Worm (Caenorhabditis elegans) whole organism, late embryonic: ENCODE results near the gene Y46G5A.15.

Experiments
- C08G9.2 ChIP-seq: sonication (generic microtip); optimal IDR thresholded peaks from 2 replicates; lab custom pipeline; 2016; ENCODE audit warnings: mild to moderate bottlenecking, missing genetic modification characterization, moderate library complexity, missing compliant biosample characterization
- C38D4.7 ChIP-seq: fragments of 200-800 bp; sonication (Bioruptor generic); optimal IDR thresholded peaks from 2 replicates; lab custom pipeline; 2018; ENCODE audit warnings: mild to moderate bottlenecking, missing genetic modification characterization, moderate library complexity, missing compliant biosample characterization
- F13H6.1 ChIP-seq: sonication (generic microtip); optimal IDR thresholded peaks from 2 replicates; lab custom pipeline; 2016; ENCODE audit warnings: missing genetic modification characterization, missing compliant biosample characterization
- T23F11.4 ChIP-seq: fragments of 200-800 bp; sonication (Bioruptor generic); optimal IDR thresholded peaks from 2 replicates; lab custom pipeline; 2018; ENCODE audit warnings: mild to moderate bottlenecking, missing genetic modification characterization, missing compliant biosample characterization
- ahr-1 ChIP-seq: sonication (generic microtip); optimal IDR thresholded peaks from 2 replicates; lab custom pipeline; 2016; ENCODE audit warnings: missing genetic modification characterization, missing compliant biosample characterization
- ama-1 ChIP-seq: fragments of 150-350 bp; optimal IDR thresholded peaks from 2 replicates; lab custom pipeline; 2014
- ceh-19 ChIP-seq: fragments of 200-800 bp; sonication (Bioruptor generic); optimal IDR thresholded peaks from 2 replicates; lab custom pipeline; 2018; ENCODE audit warnings: mild to moderate bottlenecking, missing genetic modification characterization, missing compliant biosample characterization
- ceh-22 ChIP-seq: sonication (generic microtip); optimal IDR thresholded peaks from 2 replicates; lab custom pipeline; 2017; ENCODE audit warnings: missing biosample characterization, missing genetic modification characterization
- ceh-48 ChIP-seq: sonication (generic microtip); optimal IDR thresholded peaks from 2 replicates; lab custom pipeline; 2016; ENCODE audit warnings: missing genetic modification characterization, inconsistent platforms, missing compliant biosample characterization
- ceh-9 ChIP-seq: sonication (generic microtip); optimal IDR thresholded peaks from 2 replicates; lab custom pipeline; 2016; ENCODE audit warnings: mild to moderate bottlenecking, missing genetic modification characterization, inconsistent platforms, missing compliant biosample characterization
- che-1 ChIP-seq: sonication (generic microtip); optimal IDR thresholded peaks from 2 replicates; lab custom pipeline; 2016; ENCODE audit warnings: mild to moderate bottlenecking, missing genetic modification characterization, missing compliant biosample characterization
- dmd-4 ChIP-seq: sonication (generic microtip); optimal IDR thresholded peaks from 2 replicates; lab custom pipeline; 2016; ENCODE audit warnings: borderline replicate concordance, missing genetic modification characterization, missing compliant biosample characterization
- elt-2 ChIP-seq: sonication (generic microtip); optimal IDR thresholded peaks from 2 replicates; lab custom pipeline; 2016; ENCODE audit warnings: missing genetic modification reagents, missing genetic modification characterization, missing compliant biosample characterization
- elt-4 ChIP-seq: sonication (generic microtip); optimal IDR thresholded peaks from 2 replicates; lab custom pipeline; 2016; ENCODE audit warnings: missing genetic modification characterization, missing compliant biosample characterization
- eyg-1 ChIP-seq: sonication (generic microtip); optimal IDR thresholded peaks from 2 replicates; lab custom pipeline; 2016; ENCODE audit warnings: missing genotype, missing genetic modification characterization, missing compliant biosample characterization
- fax-1 ChIP-seq: sonication (generic microtip); optimal IDR thresholded peaks from 2 replicates; lab custom pipeline; 2016; ENCODE audit warnings: missing genotype, missing genetic modification characterization, missing compliant biosample characterization
- fkh-6 ChIP-seq: sonication (generic microtip); optimal IDR thresholded peaks from 2 replicates; lab custom pipeline; 2016; ENCODE audit warnings: missing genetic modification characterization, missing compliant biosample characterization
- gmeb-2 ChIP-seq: sonication (generic microtip); optimal IDR thresholded peaks from 2 replicates; lab custom pipeline; 2016; ENCODE audit warnings: missing genetic modification characterization, inconsistent platforms, missing compliant biosample characterization
- hlh-13 ChIP-seq: fragments of 200-800 bp; sonication (Bioruptor generic); optimal IDR thresholded peaks from 2 replicates; lab custom pipeline; 2018; ENCODE audit warnings: mild to moderate bottlenecking, missing genetic modification characterization, missing compliant biosample characterization
- hlh-6 ChIP-seq: sonication (generic microtip); optimal IDR thresholded peaks from 2 replicates; lab custom pipeline; 2016; ENCODE audit warnings: missing genotype, missing genetic modification characterization, missing compliant biosample characterization
- hlh-8 ChIP-seq: sonication (generic microtip); optimal IDR thresholded peaks from 2 replicates; lab custom pipeline; 2016; ENCODE audit warnings: missing genotype, missing genetic modification characterization, missing compliant biosample characterization
- lim-6 ChIP-seq: sonication (generic microtip); optimal IDR thresholded peaks from 2 replicates; lab custom pipeline; 2016; ENCODE audit warnings: missing genetic modification characterization, missing compliant biosample characterization
- madf-2 ChIP-seq: sonication (generic microtip); optimal IDR thresholded peaks from 2 replicates; lab custom pipeline; 2017; ENCODE audit warnings: missing genetic modification characterization, missing compliant biosample characterization
- nhr-11 ChIP-seq: fragments of 150-350 bp; optimal IDR thresholded peaks from 2 replicates; lab custom pipeline; 2014; ENCODE audit warnings: missing biosample characterization, missing genetic modification characterization
- nhr-232 ChIP-seq: sonication (generic microtip); optimal IDR thresholded peaks from 2 replicates; lab custom pipeline; 2016; ENCODE audit warnings: missing genetic modification characterization, missing compliant biosample characterization
- npax-4 ChIP-seq: sonication (generic microtip); optimal IDR thresholded peaks from 2 replicates; lab custom pipeline; 2016; ENCODE audit warnings: missing genetic modification characterization, missing compliant biosample characterization
- odd-2 ChIP-seq: sonication (generic microtip); optimal IDR thresholded peaks from 2 replicates; lab custom pipeline; 2017; ENCODE audit warnings: antibody characterized with exemption, mild to moderate bottlenecking, missing genetic modification characterization, missing compliant biosample characterization
- pqm-1 ChIP-seq: sonication (generic microtip); optimal IDR thresholded peaks from 2 replicates; lab custom pipeline; 2016; ENCODE audit warnings: missing genetic modification characterization, missing compliant biosample characterization
- pros-1 ChIP-seq: fragments of 150-350 bp; optimal IDR thresholded peaks from 2 replicates; lab custom pipeline; 2014; ENCODE audit warnings: missing biosample characterization, missing genetic modification reagents, missing genetic modification characterization
- rnt-1 ChIP-seq: sonication (generic microtip); optimal IDR thresholded peaks from 2 replicates; lab custom pipeline; 2016; ENCODE audit warnings: missing genetic modification characterization, missing compliant biosample characterization
- sdc-2 ChIP-seq: sonication (generic microtip); optimal IDR thresholded peaks from 2 replicates; lab custom pipeline; 2016; ENCODE audit warnings: missing genotype, missing genetic modification characterization, missing compliant biosample characterization
- sox-4 ChIP-seq: sonication (generic microtip); optimal IDR thresholded peaks from 2 replicates; lab custom pipeline; 2017; ENCODE audit warnings: mild to moderate bottlenecking, missing genetic modification characterization, inconsistent platforms, missing compliant biosample characterization
- syd-9 ChIP-seq: sonication (generic microtip); optimal IDR thresholded peaks from 2 replicates; lab custom pipeline; 2016; ENCODE audit warnings: mild to moderate bottlenecking, missing genetic modification characterization, moderate library complexity, missing compliant biosample characterization
- tbx-2 ChIP-seq: sonication (generic microtip); optimal IDR thresholded peaks from 2 replicates; lab custom pipeline; 2016; ENCODE audit warnings: missing genetic modification characterization, missing compliant biosample characterization
- tbx-7 ChIP-seq: sonication (generic microtip); optimal IDR thresholded peaks from 2 replicates; lab custom pipeline; 2016; ENCODE audit warnings: missing genotype, missing genetic modification characterization, missing compliant biosample characterization
- ttx-3 ChIP-seq: sonication (generic microtip); optimal IDR thresholded peaks from 2 replicates; lab custom pipeline; 2016; ENCODE audit warnings: missing genetic modification reagents, missing genetic modification characterization, missing compliant biosample characterization
- unc-3 ChIP-seq, 2 experiments: fragments of 200-800 bp in 1 of 2; sonication (Bioruptor generic) in 1 of 2; sonication (generic microtip) in 1 of 2; conservative IDR thresholded peaks in 1 of 2; optimal IDR thresholded peaks in 1 of 2; 2 replicates each; pipeline versions ENCODE4 v1.3.6 to Lab custom; 2016 to 2022; ENCODE audit warnings: missing compliant biosample characterization in 2 of 2, missing genetic modification characterization in 2 of 2, missing genetic modification reagents in 1 of 2
- unc-42 ChIP-seq: sonication (generic microtip); optimal IDR thresholded peaks from 2 replicates; lab custom pipeline; 2016; ENCODE audit warnings: missing genotype, missing genetic modification characterization, missing compliant biosample characterization
- unc-55 ChIP-seq: sonication (generic microtip); optimal IDR thresholded peaks from 2 replicates; lab custom pipeline; 2017; ENCODE audit warnings: missing biosample characterization, missing genetic modification reagents, missing genetic modification characterization
- zip-5 ChIP-seq: sonication (generic microtip); optimal IDR thresholded peaks from 2 replicates; lab custom pipeline; 2016; ENCODE audit warnings: missing genetic modification characterization, missing compliant biosample characterization

Y46G5A.15 gene

ce11 chrII:12816412-12817146, 31.4 kb upstream of the Y46G5A.15 start, which contains the start of gene acl-7:
Gene acl-7 (minus strand): TSS chrII:12816462.
- TF ChIP-seq unc-3 (GFP tag; conservative IDR thresholded peaks at IDR 0.05; lab: Robert Waterston, UW): no peak
- TF ChIP-seq unc-3 (tag; optimal IDR thresholded peaks at IDR 0.05; lab: Kevin White, UChicago): no peak
- peak; percentile 44 for TF ChIP-seq elt-2 (tag; lab: Kevin White, UChicago)

ce11 chrII:12813253-12813652, 28.0 kb upstream of the Y46G5A.15 start:
- TF ChIP-seq tbx-2 (tag; lab: Kevin White, UChicago): no peak
- TF ChIP-seq hlh-13: no peak
- no peak for TF ChIP-seq fkh-6 (tag; lab: Kevin White, UChicago)
- TF ChIP-seq syd-9 (tag; lab: Kevin White, UChicago): no peak
- TF ChIP-seq dmd-4: no peak
- no peak for TF ChIP-seq unc-42
- TF ChIP-seq elt-2 (tag; lab: Kevin White, UChicago): no peak
- TF ChIP-seq ceh-48 (tag; lab: Kevin White, UChicago): no peak
- TF ChIP-seq unc-55 (GFP tag; lab: Kevin White, UChicago): no peak
- no peak for TF ChIP-seq sox-4 (tag; lab: Kevin White, UChicago)
- TF ChIP-seq elt-4 (tag; lab: Kevin White, UChicago): no peak
- TF ChIP-seq npax-4: no peak
- no peak for TF ChIP-seq zip-5 (tag; lab: Kevin White, UChicago)
- TF ChIP-seq madf-2: no peak
- TF ChIP-seq eyg-1 (tag; lab: Kevin White, UChicago): no peak
- TF ChIP-seq lim-6 (tag; lab: Kevin White, UChicago): no peak
- TF ChIP-seq ceh-9 (tag; lab: Kevin White, UChicago): no peak
- no peak for TF ChIP-seq rnt-1 (tag; lab: Kevin White, UChicago)

- TF ChIP-seq hlh-8 (tag; lab: Kevin White, UChicago) (no peak), hlh-6 (tag; lab: Kevin White, UChicago) (no peak), npax-4 (no peak), ceh-19 (no peak), ceh-22 (tag; lab: Kevin White, UChicago) (no peak), ama-1 (no peak), madf-2 (no peak), C08G9.2 (no peak), C38D4.7 (GFP tag; lab: Kevin White, UChicago) (no peak), F13H6.1 (no peak), ahr-1 (tag; lab: Kevin White, UChicago) (no peak), che-1 (tag; lab: Kevin White, UChicago) (no peak)
Measured at ce11 chrII:12810709-12811108, 25.5 kb upstream of the Y46G5A.15 start, which contains the start of gene Y46G5A.20. Gene Y46G5A.20 (plus strand): TSS chrII:12811009.

- TF ChIP-seq nhr-232 (tag; lab: Kevin White, UChicago) (no peak), ama-1 (no peak)
Measured at ce11 chrII:12809725-12810124, 24.5 kb upstream of the Y46G5A.15 start.

ce11 chrII:12808746-12809145, 23.5 kb upstream of the Y46G5A.15 start:
- TF ChIP-seq ceh-48 (tag; lab: Kevin White, UChicago): no peak
- no peak for TF ChIP-seq nhr-11 (tag; lab: Kevin White, UChicago)
- TF ChIP-seq elt-2 (tag; lab: Kevin White, UChicago): no peak
- TF ChIP-seq zip-5 (tag; lab: Kevin White, UChicago): no peak
- TF ChIP-seq T23F11.4 (GFP tag; lab: Kevin White, UChicago): no peak
- no peak for TF ChIP-seq sdc-2 (tag; lab: Kevin White, UChicago)
- TF ChIP-seq pros-1 (tag; lab: Kevin White, UChicago): no peak
- TF ChIP-seq che-1 (tag; lab: Kevin White, UChicago): no peak
- TF ChIP-seq unc-55 (GFP tag; lab: Kevin White, UChicago): no peak
- no peak for TF ChIP-seq odd-2 (tag; lab: Kevin White, UChicago)
- no peak for TF ChIP-seq pqm-1 (tag; lab: Kevin White, UChicago)
- TF ChIP-seq nhr-232 (tag; lab: Kevin White, UChicago): no peak
- TF ChIP-seq fax-1 (tag; lab: Kevin White, UChicago): no peak
- TF ChIP-seq gmeb-2 (tag; lab: Kevin White, UChicago): no peak
- no peak for TF ChIP-seq ttx-3 (tag; lab: Kevin White, UChicago)
- no peak for TF ChIP-seq ceh-22 (tag; lab: Kevin White, UChicago)
- TF ChIP-seq dmd-4: no peak
- no peak for TF ChIP-seq tbx-7 (tag; lab: Kevin White, UChicago)
- no peak for TF ChIP-seq lim-6 (tag; lab: Kevin White, UChicago)
